Worm (Caenorhabditis elegans) whole organism, late embryonic: Measurements from ENCODE around the gene H17B01.5.

Source experiments
- C08G9.2 ChIP-seq: sonication (generic microtip); optimal IDR thresholded peaks from 2 replicates; lab custom pipeline; 2016; ENCODE audit warnings: mild to moderate bottlenecking, missing genetic modification characterization, moderate library complexity, missing compliant biosample characterization
- C38D4.7 ChIP-seq: fragments of 200-800 bp; sonication (Bioruptor generic); optimal IDR thresholded peaks from 2 replicates; lab custom pipeline; 2018; ENCODE audit warnings: mild to moderate bottlenecking, missing genetic modification characterization, moderate library complexity, missing compliant biosample characterization
- F13H6.1 ChIP-seq: sonication (generic microtip); optimal IDR thresholded peaks from 2 replicates; lab custom pipeline; 2016; ENCODE audit warnings: missing genetic modification characterization, missing compliant biosample characterization
- K09A11.1 ChIP-seq: sonication (generic microtip); optimal IDR thresholded peaks from 2 replicates; lab custom pipeline; 2017; ENCODE audit warnings: antibody characterized with exemption, mild to moderate bottlenecking, missing genetic modification characterization, missing compliant biosample characterization; ENCODE audit not compliant: insufficient read depth
- Y22D7AL.16 ChIP-seq: sonication (generic microtip); optimal IDR thresholded peaks from 2 replicates; lab custom pipeline; 2016; ENCODE audit warnings: missing genetic modification characterization, missing compliant biosample characterization
- ahr-1 ChIP-seq: sonication (generic microtip); optimal IDR thresholded peaks from 2 replicates; lab custom pipeline; 2016; ENCODE audit warnings: missing genetic modification characterization, missing compliant biosample characterization
- ceh-18 ChIP-seq: sonication (generic microtip); optimal IDR thresholded peaks from 2 replicates; lab custom pipeline; 2016; ENCODE audit warnings: missing genetic modification characterization, missing compliant biosample characterization
- ceh-2 ChIP-seq: sonication (generic microtip); optimal IDR thresholded peaks from 2 replicates; lab custom pipeline; 2016; ENCODE audit warnings: missing genotype, missing genetic modification characterization, missing compliant biosample characterization
- ceh-24 ChIP-seq: sonication (generic microtip); optimal IDR thresholded peaks from 2 replicates; lab custom pipeline; 2016; ENCODE audit warnings: mild to moderate bottlenecking, missing genetic modification characterization, missing compliant biosample characterization
- ceh-30 ChIP-seq: fragments of 150-350 bp; optimal IDR thresholded peaks from 2 replicates; lab custom pipeline; 2014; ENCODE audit warnings: missing biosample characterization, missing genetic modification characterization
- ceh-45 ChIP-seq: fragments of 200-800 bp; sonication (Bioruptor generic); IDR thresholded peaks from 2 replicates; pipeline ENCODE4 v1.3.6; 2022; ENCODE audit warnings: missing genetic modification reagents, missing genetic modification characterization, missing compliant biosample characterization
- ceh-48 ChIP-seq: sonication (generic microtip); optimal IDR thresholded peaks from 2 replicates; lab custom pipeline; 2016; ENCODE audit warnings: missing genetic modification characterization, inconsistent platforms, missing compliant biosample characterization
- ceh-6 ChIP-seq: fragments of 200-800 bp; sonication (Bioruptor generic); optimal IDR thresholded peaks from 2 replicates; lab custom pipeline; 2018; ENCODE audit warnings: mild to moderate bottlenecking, missing genetic modification characterization, missing compliant biosample characterization
- ceh-9 ChIP-seq: sonication (generic microtip); optimal IDR thresholded peaks from 2 replicates; lab custom pipeline; 2016; ENCODE audit warnings: mild to moderate bottlenecking, missing genetic modification characterization, inconsistent platforms, missing compliant biosample characterization
- fax-1 ChIP-seq: sonication (generic microtip); optimal IDR thresholded peaks from 2 replicates; lab custom pipeline; 2016; ENCODE audit warnings: missing genotype, missing genetic modification characterization, missing compliant biosample characterization
- hlh-15 ChIP-seq: sonication (generic microtip); optimal IDR thresholded peaks from 2 replicates; lab custom pipeline; 2016; ENCODE audit warnings: missing genetic modification characterization, missing compliant biosample characterization
- hlh-30 ChIP-seq: sonication (generic microtip); optimal IDR thresholded peaks from 2 replicates; lab custom pipeline; 2017; ENCODE audit warnings: antibody characterized with exemption, missing genetic modification characterization, missing compliant biosample characterization; ENCODE audit not compliant: insufficient read depth
- hlh-6 ChIP-seq: sonication (generic microtip); optimal IDR thresholded peaks from 2 replicates; lab custom pipeline; 2016; ENCODE audit warnings: missing genotype, missing genetic modification characterization, missing compliant biosample characterization
- hlh-8 ChIP-seq: sonication (generic microtip); optimal IDR thresholded peaks from 2 replicates; lab custom pipeline; 2016; ENCODE audit warnings: missing genotype, missing genetic modification characterization, missing compliant biosample characterization
- lim-6 ChIP-seq: sonication (generic microtip); optimal IDR thresholded peaks from 2 replicates; lab custom pipeline; 2016; ENCODE audit warnings: missing genetic modification characterization, missing compliant biosample characterization
- lin-11 ChIP-seq: fragments of 200-800 bp; sonication (Bioruptor generic); optimal IDR thresholded peaks from 2 replicates; lab custom pipeline; 2018; ENCODE audit warnings: mild to moderate bottlenecking, missing genetic modification characterization, missing compliant biosample characterization
- mec-3 ChIP-seq: sonication (generic microtip); optimal IDR thresholded peaks from 2 replicates; lab custom pipeline; 2016; ENCODE audit warnings: borderline replicate concordance, missing genetic modification characterization, missing compliant biosample characterization
- nfya-1 ChIP-seq: sonication (generic microtip); optimal IDR thresholded peaks from 2 replicates; lab custom pipeline; 2017; ENCODE audit warnings: missing genetic modification characterization, mild to moderate bottlenecking, missing compliant biosample characterization, antibody characterized with exemption, moderate library complexity
- nhr-11 ChIP-seq: fragments of 150-350 bp; optimal IDR thresholded peaks from 2 replicates; lab custom pipeline; 2014; ENCODE audit warnings: missing biosample characterization, missing genetic modification characterization
- npax-4 ChIP-seq: sonication (generic microtip); optimal IDR thresholded peaks from 2 replicates; lab custom pipeline; 2016; ENCODE audit warnings: missing genetic modification characterization, missing compliant biosample characterization
- odd-2 ChIP-seq: sonication (generic microtip); optimal IDR thresholded peaks from 2 replicates; lab custom pipeline; 2017; ENCODE audit warnings: antibody characterized with exemption, mild to moderate bottlenecking, missing genetic modification characterization, missing compliant biosample characterization
- pag-3 ChIP-seq: sonication (generic microtip); optimal IDR thresholded peaks from 2 replicates; lab custom pipeline; 2016; ENCODE audit warnings: missing compliant biosample characterization, missing genetic modification characterization, borderline replicate concordance
- pax-1 ChIP-seq: fragments of 150-350 bp; optimal IDR thresholded peaks from 2 replicates; lab custom pipeline; 2014; ENCODE audit warnings: missing biosample characterization, missing genetic modification characterization
- pha-4 ChIP-seq: fragments of 150-350 bp; optimal IDR thresholded peaks from 2 replicates; lab custom pipeline; 2018; ENCODE audit warnings: missing biosample characterization, missing genetic modification reagents, missing genetic modification characterization
- pqm-1 ChIP-seq: sonication (generic microtip); optimal IDR thresholded peaks from 2 replicates; lab custom pipeline; 2016; ENCODE audit warnings: missing genetic modification characterization, missing compliant biosample characterization
- pros-1 ChIP-seq: fragments of 150-350 bp; optimal IDR thresholded peaks from 2 replicates; lab custom pipeline; 2014; ENCODE audit warnings: missing biosample characterization, missing genetic modification reagents, missing genetic modification characterization
- rnt-1 ChIP-seq: sonication (generic microtip); optimal IDR thresholded peaks from 2 replicates; lab custom pipeline; 2016; ENCODE audit warnings: missing genetic modification characterization, missing compliant biosample characterization
- syd-9 ChIP-seq: sonication (generic microtip); optimal IDR thresholded peaks from 2 replicates; lab custom pipeline; 2016; ENCODE audit warnings: mild to moderate bottlenecking, missing genetic modification characterization, moderate library complexity, missing compliant biosample characterization
- tbx-7 ChIP-seq: sonication (generic microtip); optimal IDR thresholded peaks from 2 replicates; lab custom pipeline; 2016; ENCODE audit warnings: missing genotype, missing genetic modification characterization, missing compliant biosample characterization
- unc-42 ChIP-seq: sonication (generic microtip); optimal IDR thresholded peaks from 2 replicates; lab custom pipeline; 2016; ENCODE audit warnings: missing genotype, missing genetic modification characterization, missing compliant biosample characterization
- unc-55 ChIP-seq: sonication (generic microtip); optimal IDR thresholded peaks from 2 replicates; lab custom pipeline; 2017; ENCODE audit warnings: missing biosample characterization, missing genetic modification reagents, missing genetic modification characterization
- unc-86 ChIP-seq: sonication (generic microtip); optimal IDR thresholded peaks from 2 replicates; lab custom pipeline; 2016; ENCODE audit warnings: missing genetic modification characterization, missing compliant biosample characterization
- zip-5 ChIP-seq: sonication (generic microtip); optimal IDR thresholded peaks from 2 replicates; lab custom pipeline; 2016; ENCODE audit warnings: missing genetic modification characterization, missing compliant biosample characterization
- ztf-16 ChIP-seq: sonication (generic microtip); optimal IDR thresholded peaks from 2 replicates; lab custom pipeline; 2017; ENCODE audit warnings: missing genetic modification characterization, missing compliant biosample characterization

H17B01.5 gene

DNA sequence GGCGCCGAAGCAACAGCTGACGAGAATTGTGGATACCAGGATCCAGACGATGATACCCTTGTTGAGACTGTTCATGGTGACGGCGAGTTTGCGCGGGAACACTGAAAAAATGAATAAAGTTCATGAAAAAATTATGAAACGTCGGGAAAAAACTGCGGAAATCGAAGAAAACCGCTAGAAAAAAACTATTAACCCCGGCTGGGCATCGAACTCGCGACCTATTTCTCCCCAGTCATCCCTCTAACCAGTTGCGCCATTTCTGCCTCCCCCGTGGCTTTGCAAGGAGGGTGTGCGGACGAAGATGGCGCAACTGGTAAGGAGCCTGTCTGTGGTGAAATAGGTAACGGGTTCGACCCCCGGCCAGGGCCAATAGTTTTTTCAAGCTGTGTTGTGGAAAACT, at the start of gene H17B01.5:
H17B01.5 (minus strand) TSS at position 101 of the 400 bp plus-strand sequence.
- TF ChIP-seq hlh-8 (tag; lab: Kevin White, UChicago) (no peak), nfya-1 (tag; lab: Kevin White, UChicago) (no peak), ceh-18 (no peak), ceh-24 (tag; lab: Kevin White, UChicago) (no peak), K09A11.1 (tag; lab: Kevin White, UChicago) (no peak), nhr-11 (tag; lab: Kevin White, UChicago) (no peak), pros-1 (tag; lab: Kevin White, UChicago) (no peak), lim-6 (tag; lab: Kevin White, UChicago) (no peak), C08G9.2 (tag; lab: Kevin White, UChicago) (no peak), lin-11 (no peak), pag-3 (no peak), unc-55 (GFP tag; lab: Kevin White, UChicago) (no peak), ahr-1 (tag; lab: Kevin White, UChicago) (no peak), C38D4.7 (GFP tag; lab: Kevin White, UChicago) (no peak), hlh-6 (tag; lab: Kevin White, UChicago) (no peak)

DNA sequence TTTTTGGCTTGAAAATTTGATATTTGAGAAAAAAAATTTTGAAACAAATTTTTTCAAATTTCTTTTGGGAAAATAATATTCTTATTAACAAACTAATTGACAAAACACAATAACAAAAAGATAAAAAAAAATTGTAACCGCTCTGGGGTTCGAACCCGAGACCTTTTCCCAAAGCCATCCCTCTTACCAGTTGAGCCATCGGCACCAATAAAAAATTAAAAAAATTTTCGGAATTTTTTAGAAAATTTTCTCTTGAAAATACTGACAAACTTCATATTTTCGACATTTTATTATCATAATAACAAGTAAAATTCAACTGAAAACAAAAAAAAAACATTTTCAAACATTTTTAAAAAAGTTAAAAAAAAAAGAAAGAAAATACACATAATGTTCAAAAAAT, 48.6 kb upstream of the H17B01.5 start:
- TF ChIP-seq nfya-1 (tag; lab: Kevin White, UChicago) (no peak), pha-4 (no peak), ceh-2 (tag; lab: Kevin White, UChicago) (no peak)

DNA sequence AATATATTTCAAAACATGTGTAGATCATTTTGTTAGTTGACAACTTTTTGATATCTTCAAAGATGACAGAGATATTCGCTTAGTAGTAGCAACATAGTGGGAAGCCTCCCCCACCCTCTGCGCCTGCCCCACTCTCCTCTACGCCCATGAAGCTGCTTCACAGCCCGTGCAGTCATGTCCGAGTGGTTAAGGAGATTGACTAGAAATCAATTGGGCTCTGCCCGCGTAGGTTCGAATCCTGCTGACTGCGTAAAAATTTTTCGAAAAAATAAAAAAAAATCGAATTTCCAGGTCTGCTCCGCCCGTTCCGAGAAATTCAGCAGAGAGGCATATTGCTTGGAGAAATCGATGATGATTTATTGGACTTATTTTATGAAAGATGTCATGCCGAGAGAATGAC, 46.5 kb upstream of the H17B01.5 start:
- no peak for TF ChIP-seq hlh-30 (tag; lab: Kevin White, UChicago)
- peak; percentile 43 for TF ChIP-seq ceh-48 (tag; lab: Kevin White, UChicago)
- peak; percentile 15 for TF ChIP-seq ceh-18
- peak; percentile 54 for TF ChIP-seq unc-42 (tag; lab: Kevin White, UChicago)
- peak; percentile 22 for TF ChIP-seq syd-9 (tag; lab: Kevin White, UChicago)
- TF ChIP-seq, all 69 proteins: peak for 4

DNA sequence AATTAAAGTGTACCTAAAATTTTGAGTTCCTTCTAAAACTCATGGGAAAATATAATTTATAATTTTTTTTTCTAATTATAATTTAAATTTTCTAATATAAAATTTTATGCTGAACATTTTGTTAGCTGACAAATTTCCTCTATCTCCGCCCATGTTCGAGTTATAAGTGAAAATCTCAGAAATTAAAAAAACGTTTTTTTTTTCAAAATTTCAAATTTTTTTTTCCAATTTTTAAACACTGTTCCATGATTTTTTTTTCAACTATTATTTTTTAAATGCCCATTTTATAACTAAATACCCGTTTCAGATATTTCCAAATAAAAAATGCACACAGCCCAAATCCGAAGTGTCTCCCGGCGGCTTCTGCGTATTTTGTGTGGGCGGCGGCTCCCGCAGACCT, 45.5 kb upstream of the H17B01.5 start, which contains the start of gene Y51H7BR.8:
Y51H7BR.8 (plus strand) TSS at position 301 of the 400 bp plus-strand sequence.
- TF ChIP-seq ceh-48 (tag; lab: Kevin White, UChicago) (no peak), nfya-1 (tag; lab: Kevin White, UChicago) (no peak), ceh-30 (tag; lab: Kevin White, UChicago) (no peak), mec-3 (tag; lab: Kevin White, UChicago) (no peak), pax-1 (tag; lab: Kevin White, UChicago) (no peak), ceh-6 (GFP tag; lab: Kevin White, UChicago) (no peak), odd-2 (tag; lab: Kevin White, UChicago) (no peak), zip-5 (tag; lab: Kevin White, UChicago) (no peak), lim-6 (tag; lab: Kevin White, UChicago) (no peak), K09A11.1 (tag; lab: Kevin White, UChicago) (no peak)

DNA sequence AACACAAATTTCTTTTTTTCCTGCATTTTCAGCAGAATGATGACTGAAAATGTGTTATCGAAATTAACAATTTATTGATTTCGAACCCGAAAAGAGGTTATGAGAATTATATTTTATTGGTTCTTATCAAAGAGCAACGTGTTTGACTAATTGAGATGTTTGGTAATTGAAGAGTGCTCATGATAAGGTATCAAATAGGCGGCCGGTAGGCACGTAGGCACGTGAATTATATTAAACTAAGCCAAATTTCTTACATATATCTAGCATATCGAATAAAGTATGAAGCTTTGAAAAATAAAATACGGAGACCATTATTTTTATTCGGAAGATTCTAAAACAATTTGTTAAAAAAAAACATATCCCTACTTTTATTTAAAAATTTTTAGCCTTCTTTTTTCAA, 44.0 kb upstream of the H17B01.5 start, which contains the start of gene math-45:
math-45 (minus strand) TSS at position 101 of the 400 bp plus-strand sequence.
- TF ChIP-seq ceh-2 (tag; lab: Kevin White, UChicago) = no peak
- no peak for TF ChIP-seq F13H6.1
- no peak for TF ChIP-seq rnt-1 (tag; lab: Kevin White, UChicago)
- TF ChIP-seq unc-86 (tag; lab: Kevin White, UChicago) = no peak
- no peak for TF ChIP-seq pros-1 (tag; lab: Kevin White, UChicago)
- TF ChIP-seq pqm-1 (tag; lab: Kevin White, UChicago) = no peak
- no peak for TF ChIP-seq tbx-7 (tag; lab: Kevin White, UChicago)
- no peak for TF ChIP-seq Y22D7AL.16 (tag; lab: Kevin White, UChicago)
- no peak for TF ChIP-seq fax-1 (tag; lab: Kevin White, UChicago)
- no peak for TF ChIP-seq ceh-18
- no peak for TF ChIP-seq ceh-9 (tag; lab: Kevin White, UChicago)
- no peak for TF ChIP-seq ceh-45
- TF ChIP-seq npax-4 (tag; lab: Kevin White, UChicago) = no peak
- TF ChIP-seq nhr-11 (tag; lab: Kevin White, UChicago) = no peak
- TF ChIP-seq hlh-15 (tag; lab: Kevin White, UChicago) = no peak
- TF ChIP-seq ztf-16 = no peak
